Worm (Caenorhabditis elegans) whole organism, young adult: ENCODE measurements around the gene hum-2.
A peak's percentile ranks its signal among the peaks of the same experiment; 100 is the strongest.

Source experiments
- B0261.1 ChIP-seq: sonication (generic microtip); optimal IDR thresholded peaks from 2 replicates; lab custom pipeline; 2016; ENCODE audit warnings: mild to moderate bottlenecking, missing genetic modification characterization, moderate library complexity, missing compliant biosample characterization
- F37B4.10 ChIP-seq: fragments of 200-800 bp; sonication (Bioruptor generic); IDR thresholded peaks from 2 replicates; pipeline ENCODE4 v1.3.6; 2022; ENCODE audit warnings: missing genetic modification characterization, missing compliant biosample characterization
- F39B2.1 ChIP-seq: fragments of 200-800 bp; sonication (Bioruptor generic); IDR thresholded peaks from 2 replicates; pipeline ENCODE4 v1.3.6; 2022; ENCODE audit warnings: missing genetic modification reagents, missing genetic modification characterization, missing compliant biosample characterization
- F52B5.7 ChIP-seq: sonication (generic microtip); optimal IDR thresholded peaks from 2 replicates; lab custom pipeline; 2016; ENCODE audit warnings: mild to moderate bottlenecking, missing genetic modification characterization, missing compliant biosample characterization
- K11D2.4 ChIP-seq: fragments of 200-800 bp; sonication (Bioruptor generic); IDR thresholded peaks from 2 replicates; pipeline ENCODE4 v1.3.6; 2022; ENCODE audit warnings: missing genetic modification reagents, missing genetic modification characterization, missing compliant biosample characterization
- K12H6.12 ChIP-seq: fragments of 200-800 bp; sonication (Bioruptor generic); optimal IDR thresholded peaks from 2 replicates; lab custom pipeline; 2018; ENCODE audit warnings: mild to moderate bottlenecking, missing genetic modification characterization, missing compliant biosample characterization
- Y56A3A.18 ChIP-seq: fragments of 200-800 bp; sonication (Bioruptor generic); IDR thresholded peaks from 2 replicates; pipeline ENCODE4 v1.3.6; 2022; ENCODE audit warnings: missing genetic modification reagents, missing genetic modification characterization, missing compliant biosample characterization
- Y67H2A.10 ChIP-seq: fragments of 200-800 bp; sonication (Bioruptor generic); conservative IDR thresholded peaks from 2 replicates; pipeline ENCODE4 v1.3.6; 2022; ENCODE audit warnings: missing genetic modification reagents, missing genetic modification characterization, missing compliant biosample characterization
- Y79H2A.3 ChIP-seq: fragments of 200-800 bp; sonication (Bioruptor generic); conservative IDR thresholded peaks from 2 replicates; pipeline ENCODE4 v1.3.6; 2022; ENCODE audit warnings: missing genetic modification reagents, missing genetic modification characterization, missing compliant biosample characterization
- aptf-3 ChIP-seq: fragments of 200-800 bp; sonication (Bioruptor generic); IDR thresholded peaks from 2 replicates; pipeline ENCODE4 v1.3.6; 2022; ENCODE audit warnings: missing genetic modification characterization, missing compliant biosample characterization
- ceh-100 ChIP-seq: fragments of 200-800 bp; sonication (Bioruptor generic); IDR thresholded peaks from 2 replicates; pipeline ENCODE4 v1.3.6; 2022; ENCODE audit warnings: missing genetic modification reagents, missing genetic modification characterization, missing compliant biosample characterization
- ceh-40 ChIP-seq: fragments of 200-800 bp; sonication (Bioruptor generic); IDR thresholded peaks from 2 replicates; pipeline ENCODE4 v1.3.6; 2022; ENCODE audit warnings: missing genetic modification characterization, missing compliant biosample characterization
- ceh-91 ChIP-seq: fragments of 200-800 bp; sonication (Bioruptor generic); IDR thresholded peaks from 2 replicates; pipeline ENCODE4 v1.3.6; 2022; ENCODE audit warnings: missing genetic modification reagents, missing genetic modification characterization, missing compliant biosample characterization
- chd-7 ChIP-seq: sonication (generic microtip); optimal IDR thresholded peaks from 2 replicates; lab custom pipeline; 2016; ENCODE audit warnings: mild to moderate bottlenecking, missing genetic modification characterization, moderate library complexity, missing compliant biosample characterization
- egl-18 ChIP-seq: fragments of 200-800 bp; sonication (Bioruptor generic); IDR thresholded peaks from 2 replicates; pipeline ENCODE4 v1.3.6; 2022; ENCODE audit warnings: missing genetic modification reagents, missing genetic modification characterization, missing compliant biosample characterization
- egl-44 ChIP-seq: fragments of 200-800 bp; sonication (Bioruptor generic); IDR thresholded peaks from 2 replicates; pipeline ENCODE4 v1.3.6; 2022; ENCODE audit warnings: missing genetic modification reagents, missing genetic modification characterization, missing compliant biosample characterization
- ekl-4 ChIP-seq: fragments of 200-800 bp; sonication (Bioruptor generic); IDR thresholded peaks from 2 replicates; pipeline ENCODE4 v1.3.6; 2022; ENCODE audit warnings: missing genetic modification reagents, missing genetic modification characterization, missing compliant biosample characterization
- hmg-1.2 ChIP-seq: fragments of 200-800 bp; sonication (Bioruptor generic); IDR thresholded peaks from 2 replicates; pipeline ENCODE4 v1.3.6; 2022; ENCODE audit warnings: missing genetic modification reagents, missing genetic modification characterization, missing compliant biosample characterization
- hsf-1 ChIP-seq: fragments of 200-800 bp; sonication (Bioruptor generic); IDR thresholded peaks from 2 replicates; pipeline ENCODE4 v1.3.6; 2022; ENCODE audit warnings: missing genetic modification reagents, missing genetic modification characterization, missing compliant biosample characterization
- let-526 ChIP-seq: fragments of 200-800 bp; sonication (Bioruptor generic); IDR thresholded peaks from 2 replicates; pipeline ENCODE4 v1.3.6; 2022; ENCODE audit warnings: missing genetic modification reagents, missing genetic modification characterization, missing compliant biosample characterization
- lin-26 ChIP-seq: fragments of 200-800 bp; sonication (Bioruptor generic); IDR thresholded peaks from 2 replicates; pipeline ENCODE4 v1.3.6; 2022; ENCODE audit warnings: missing genetic modification reagents, missing genetic modification characterization, missing compliant biosample characterization
- lin-35 ChIP-seq, 3 experiments: fragments of 150-350 bp in 2 of 3; sonication (generic microtip) in 1 of 3; optimal IDR thresholded peaks; 2 replicates each; lab custom pipeline; 2014 to 2018; ENCODE audit warnings: missing biosample characterization in 3 of 3, missing genetic modification characterization in 3 of 3, missing genetic modification reagents in 3 of 3
- lin-40 ChIP-seq: sonication (generic microtip); optimal IDR thresholded peaks from 2 replicates; lab custom pipeline; 2016; ENCODE audit warnings: missing genetic modification characterization, mild to moderate bottlenecking, missing compliant biosample characterization, missing genotype, missing genetic modification reagents
- lir-1 ChIP-seq: fragments of 200-800 bp; sonication (Bioruptor generic); conservative IDR thresholded peaks from 2 replicates; pipeline ENCODE4 v1.3.6; 2022; ENCODE audit warnings: missing genetic modification reagents, missing genetic modification characterization, missing compliant biosample characterization
- madf-3 ChIP-seq: fragments of 200-800 bp; sonication (Bioruptor generic); IDR thresholded peaks from 2 replicates; pipeline ENCODE4 v1.3.6; 2022; ENCODE audit warnings: missing genetic modification reagents, missing genetic modification characterization, missing compliant biosample characterization
- madf-6 ChIP-seq: fragments of 200-800 bp; sonication (Bioruptor generic); IDR thresholded peaks from 2 replicates; pipeline ENCODE4 v1.3.6; 2022; ENCODE audit warnings: missing genetic modification reagents, missing genetic modification characterization, missing compliant biosample characterization
- mcd-1 ChIP-seq: fragments of 200-800 bp; sonication (Bioruptor generic); IDR thresholded peaks from 2 replicates; pipeline ENCODE4 v1.3.6; 2022; ENCODE audit warnings: missing genetic modification reagents, missing genetic modification characterization, missing compliant biosample characterization
- mxl-1 ChIP-seq: sonication (generic microtip); optimal IDR thresholded peaks from 2 replicates; lab custom pipeline; 2016; ENCODE audit warnings: missing genetic modification characterization, missing compliant biosample characterization
- nfya-2 ChIP-seq: fragments of 200-800 bp; sonication (Bioruptor generic); IDR thresholded peaks from 2 replicates; pipeline ENCODE4 v1.3.6; 2022; ENCODE audit warnings: missing genetic modification reagents, missing genetic modification characterization, missing compliant biosample characterization
- nfyb-1 ChIP-seq: fragments of 200-800 bp; sonication (Bioruptor generic); IDR thresholded peaks from 2 replicates; pipeline ENCODE4 v1.3.6; 2022; ENCODE audit warnings: missing genetic modification reagents, missing genetic modification characterization, missing compliant biosample characterization
- pbrm-1 ChIP-seq: fragments of 200-800 bp; sonication (Bioruptor generic); IDR thresholded peaks from 2 replicates; pipeline ENCODE4 v1.3.6; 2022; ENCODE audit warnings: missing genetic modification reagents, missing genetic modification characterization, missing compliant biosample characterization
- pha-4 ChIP-seq: fragments of 150-350 bp; sonication (generic microtip); optimal IDR thresholded peaks from 2 replicates; lab custom pipeline; 2014; ENCODE audit warnings: missing biosample characterization, missing genetic modification reagents, missing genetic modification characterization
- rcor-1 ChIP-seq: fragments of 200-800 bp; sonication (Bioruptor generic); IDR thresholded peaks from 2 replicates; pipeline ENCODE4 v1.3.6; 2022; ENCODE audit warnings: missing genetic modification reagents, missing genetic modification characterization, missing compliant biosample characterization
- repo-1 ChIP-seq: sonication (generic microtip); optimal IDR thresholded peaks from 2 replicates; lab custom pipeline; 2017; ENCODE audit warnings: mild to moderate bottlenecking, missing genetic modification characterization, missing compliant biosample characterization
- sea-2 ChIP-seq: fragments of 200-800 bp; sonication (Bioruptor generic); IDR thresholded peaks from 2 replicates; pipeline ENCODE4 v1.3.6; 2022; ENCODE audit warnings: missing genetic modification characterization, missing compliant biosample characterization
- snpc-1.3 ChIP-seq: sonication (generic microtip); optimal IDR thresholded peaks from 2 replicates; lab custom pipeline; 2017; ENCODE audit warnings: missing genetic modification characterization, mild to moderate bottlenecking, missing compliant biosample characterization, antibody characterized with exemption, moderate library complexity, missing genotype, missing genetic modification reagents; ENCODE audit not compliant: insufficient read depth
- somi-1 ChIP-seq: fragments of 200-800 bp; sonication (Bioruptor generic); optimal IDR thresholded peaks from 2 replicates; lab custom pipeline; 2018; ENCODE audit warnings: mild to moderate bottlenecking, missing genetic modification characterization, missing compliant biosample characterization
- tbp1 ChIP-seq: fragments of 200-800 bp; sonication (Bioruptor generic); optimal IDR thresholded peaks from 2 replicates; lab custom pipeline; 2018; ENCODE audit warnings: mild to moderate bottlenecking, missing genetic modification characterization, missing compliant biosample characterization
- tlf-1 ChIP-seq: fragments of 200-800 bp; sonication (Bioruptor generic); optimal IDR thresholded peaks from 2 replicates; lab custom pipeline; 2018; ENCODE audit warnings: mild to moderate bottlenecking, missing genetic modification characterization, missing compliant biosample characterization
- ztf-25 ChIP-seq: fragments of 200-800 bp; sonication (Bioruptor generic); IDR thresholded peaks from 2 replicates; pipeline ENCODE4 v1.3.6; 2022; ENCODE audit warnings: missing genetic modification reagents, missing genetic modification characterization, missing compliant biosample characterization
- ztf-26 ChIP-seq: sonication (generic microtip); optimal IDR thresholded peaks from 2 replicates; lab custom pipeline; 2017; ENCODE audit warnings: missing genetic modification characterization, missing compliant biosample characterization
- ztf-28 ChIP-seq: fragments of 200-800 bp; sonication (Bioruptor generic); IDR thresholded peaks from 2 replicates; pipeline ENCODE4 v1.3.6; 2022; ENCODE audit warnings: missing genetic modification reagents, missing genetic modification characterization, missing compliant biosample characterization
- ztf-6 ChIP-seq: fragments of 200-800 bp; sonication (Bioruptor generic); IDR thresholded peaks from 2 replicates; pipeline ENCODE4 v1.3.6; 2022; ENCODE audit warnings: missing genetic modification reagents, missing genetic modification characterization, missing compliant biosample characterization

Gene hum-2

DNA sequence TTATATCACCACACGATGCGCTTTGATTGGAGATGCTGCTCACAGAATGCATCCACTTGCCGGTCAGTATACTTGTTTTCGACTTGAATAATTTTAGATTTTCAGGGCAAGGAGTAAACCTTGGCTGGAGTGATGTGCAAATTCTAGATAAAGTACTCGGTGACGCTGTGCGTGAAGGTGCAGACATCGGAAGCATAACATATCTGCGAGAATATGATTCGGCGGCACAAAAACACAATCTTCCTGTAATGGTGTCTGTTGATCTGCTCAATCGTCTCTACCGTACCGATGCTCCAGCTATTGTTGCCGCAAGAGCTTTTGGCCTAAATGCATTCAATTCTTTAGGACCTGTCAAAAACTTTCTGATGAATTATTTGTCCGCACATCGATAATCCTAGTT lies 47.5 kb upstream of the hum-2 start (continued):
- no peak for TF ChIP-seq snpc-1.3 (tag; lab: Kevin White, UChicago)
- TF ChIP-seq B0261.1 = no peak
- peak; percentile 15 for TF ChIP-seq F52B5.7
- no peak for TF ChIP-seq nfya-2 (GFP tag; lab: Robert Waterston, UW)
- 0 out of 2 replicates have a peak, but pooled peaks have one; percentile 7 for TF ChIP-seq madf-3 (GFP tag; lab: Robert Waterston, UW)
- TF ChIP-seq madf-6 = no peak
- no peak for TF ChIP-seq ztf-6 (GFP tag; lab: Robert Waterston, UW)
- no peak for TF ChIP-seq ekl-4 (GFP tag; lab: Robert Waterston, UW)
- peak; percentile 3 for TF ChIP-seq tbp1
- TF ChIP-seq egl-44 (GFP tag; lab: Robert Waterston, UW) = no peak
- TF ChIP-seq pbrm-1 (GFP tag; lab: Robert Waterston, UW) = no peak
- peak; percentile 41; the same call in 1 of the 2 replicates for TF ChIP-seq lir-1 (GFP tag; lab: Robert Waterston, UW)
- TF ChIP-seq egl-18 (GFP tag; lab: Robert Waterston, UW) = no peak

DNA sequence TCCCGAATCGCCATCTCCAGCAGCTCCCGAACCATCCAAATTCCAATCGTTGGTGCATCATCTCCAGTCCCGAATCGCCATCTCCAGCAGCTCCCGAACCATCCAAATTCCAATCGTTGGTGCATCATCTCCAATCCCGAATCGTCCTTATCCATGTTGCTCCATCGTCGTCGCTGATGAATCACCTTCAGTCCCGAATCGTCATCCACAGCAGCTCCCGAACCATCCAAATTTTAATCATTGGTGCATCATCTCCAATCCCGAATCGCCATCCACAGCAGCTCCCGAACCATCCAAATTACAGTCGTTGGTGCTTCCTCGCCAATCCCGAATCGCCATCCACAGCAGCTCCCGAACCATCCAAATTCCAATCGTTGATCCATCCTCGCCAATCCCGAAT lies 46.7 kb upstream of the hum-2 start:
- TF ChIP-seq F37B4.10 (GFP tag; lab: Robert Waterston, UW) (peak; percentile 89; the same call in 1 of the 2 replicates), hsf-1 (GFP tag; lab: Robert Waterston, UW) (peak; percentile 54; the same call in 1 of the 2 replicates), egl-44 (GFP tag; lab: Robert Waterston, UW) (peak; percentile 24; the same call in 1 of the 2 replicates), mcd-1 (0 out of 2 replicates have a peak, but pooled peaks have one; percentile 8), Y56A3A.18 (GFP tag; lab: Robert Waterston, UW) (peak; percentile 42; the same call in 1 of the 2 replicates), pbrm-1 (GFP tag; lab: Robert Waterston, UW) (0 out of 2 replicates have a peak, but pooled peaks have one; percentile 46), Y79H2A.3 (GFP tag; lab: Robert Waterston, UW) (0 out of 2 replicates have a peak, but pooled peaks have one; percentile 36), hmg-1.2 (GFP tag; lab: Robert Waterston, UW) (peak; percentile 23; the same call in 1 of the 2 replicates), rcor-1 (GFP tag; lab: Robert Waterston, UW) (peak; percentile 31; the same call in 1 of the 2 replicates), sea-2 (GFP tag; lab: Robert Waterston, UW) (0 out of 2 replicates have a peak, but pooled peaks have one; percentile 64)

DNA sequence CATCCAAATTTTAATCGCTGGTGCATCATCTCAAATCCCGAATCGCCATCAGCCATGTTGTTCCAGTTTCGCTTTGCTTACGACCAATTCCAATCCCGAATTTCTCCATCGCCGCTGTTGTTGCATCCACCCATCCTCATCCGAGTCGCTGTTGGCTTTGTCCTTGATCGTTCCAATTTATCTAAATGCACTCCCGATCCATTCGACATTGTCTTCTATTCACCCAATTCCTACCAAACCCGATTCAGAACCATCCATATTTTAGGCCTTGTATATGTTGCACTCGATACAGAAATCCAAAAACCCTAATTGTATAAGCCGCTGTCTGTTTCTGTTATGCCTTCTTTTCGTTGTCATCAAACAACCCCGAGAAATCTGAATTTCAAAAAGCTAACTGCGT lies 45.7 kb upstream of the hum-2 start:
- TF ChIP-seq chd-7 (tag; lab: Kevin White, UChicago) (peak; percentile 49), K11D2.4 (GFP tag; lab: Robert Waterston, UW) (peak; percentile 87), hsf-1 (GFP tag; lab: Robert Waterston, UW) (peak; percentile 59; the same call in 1 of the 2 replicates), F52B5.7 (no peak), Y79H2A.3 (GFP tag; lab: Robert Waterston, UW) (peak; percentile 92), tlf-1 (GFP tag; lab: Kevin White, UChicago) (peak; percentile 47), let-526 (GFP tag; lab: Robert Waterston, UW) (no peak), nfyb-1 (peak; percentile 86), pha-4 (tag; lab: Kevin White, UChicago) (no peak), K12H6.12 (tag; lab: Kevin White, UChicago) (peak; percentile 8), nfya-2 (GFP tag; lab: Robert Waterston, UW) (peak; percentile 81), tbp1 (no peak), repo-1 (tag; lab: Kevin White, UChicago) (peak; percentile 75), ceh-91 (GFP tag; lab: Robert Waterston, UW) (peak; percentile 59; the same call in 1 of the 2 replicates), Y67H2A.10 (GFP tag; lab: Robert Waterston, UW) (0 out of 2 replicates have a peak, but pooled peaks have one; percentile 24), ceh-40 (peak; percentile 75), ztf-28 (GFP tag; lab: Robert Waterston, UW) (peak; percentile 28; the same call in 1 of the 2 replicates), aptf-3 (GFP tag; lab: Robert Waterston, UW) (0 out of 2 replicates have a peak, but pooled peaks have one; percentile 11), F37B4.10 (GFP tag; lab: Robert Waterston, UW) (peak; percentile 94), mcd-1 (peak; percentile 49; the same call in 1 of the 2 replicates), F39B2.1 (GFP tag; lab: Robert Waterston, UW) (peak; percentile 50; the same call in 1 of the 2 replicates), ekl-4 (GFP tag; lab: Robert Waterston, UW) (peak; percentile 75), lin-35 (GFP tag; optimal IDR thresholded peaks at IDR 0.05; lab: Kevin White, UChicago) (peak in 1 of 3 experiments; percentile 49), ztf-25 (GFP tag; lab: Robert Waterston, UW) (peak; percentile 70; the same call in 1 of the 2 replicates), lin-40 (tag; lab: Kevin White, UChicago) (no peak), somi-1 (GFP tag; lab: Kevin White, UChicago) (no peak), ceh-100 (GFP tag; lab: Robert Waterston, UW) (peak; percentile 72), ztf-26 (no peak), mxl-1 (tag; lab: Kevin White, UChicago) (peak; percentile 23), lin-26 (GFP tag; lab: Robert Waterston, UW) (peak; percentile 45), pbrm-1 (GFP tag; lab: Robert Waterston, UW) (peak; percentile 80)
